Fruit fly (Drosophila melanogaster): ENCODE measurements around the gene CG17147.

Gene CG17147

DNA sequence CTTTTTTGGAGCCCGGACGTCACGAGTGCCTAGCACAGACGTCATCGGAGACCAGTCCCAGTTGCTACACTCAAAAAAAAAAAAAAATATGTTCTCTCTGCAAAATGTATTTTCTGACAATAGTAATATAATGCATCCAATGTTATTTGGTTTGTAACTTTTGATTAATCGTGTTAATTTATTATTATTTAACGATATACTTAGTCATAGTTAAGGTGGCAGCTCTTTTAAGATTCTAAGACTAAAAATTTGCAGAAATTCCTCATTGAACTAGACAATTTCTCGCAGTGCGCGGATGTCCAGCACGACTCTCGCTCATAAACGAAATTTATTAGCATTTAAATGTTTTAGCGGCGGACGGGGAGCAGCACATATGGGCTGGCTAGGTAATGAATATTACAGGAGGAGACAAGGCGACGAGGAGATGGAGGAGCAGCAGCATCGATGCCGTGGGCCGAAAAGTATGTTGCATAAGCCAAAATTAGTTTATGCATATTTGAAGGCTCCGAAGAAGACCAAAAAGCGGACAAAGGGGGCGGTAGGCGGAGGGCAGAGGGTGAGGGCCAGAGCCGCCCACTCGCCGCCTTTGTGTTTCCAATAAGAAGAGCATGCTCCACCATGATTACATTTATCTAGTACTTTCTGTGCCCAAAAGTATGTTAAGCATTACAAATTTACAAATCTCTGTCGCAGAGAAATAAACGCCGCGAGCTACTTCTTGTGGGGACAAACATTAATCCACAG, 40.2 kb upstream of the CG17147 start (continued):
- TF ChIP-seq sob (GFP tag; IDR thresholded peaks at IDR 0.05) (peak; percentile 43; the same call in 1 of the 2 replicates), Ada2b (GFP tag; IDR thresholded peaks at IDR 0.05) (peak; percentile 47), wdn (GFP tag; IDR thresholded peaks at IDR 0.05) (0 out of 2 replicates have a peak, but pooled peaks have one; percentile 8), Atf6 (GFP tag; IDR thresholded peaks at IDR 0.05) (peak; percentile 55), CG11085 (GFP tag; IDR thresholded peaks at IDR 0.05) (no peak), tgo (GFP tag; IDR thresholded peaks at IDR 0.05) (peak; percentile 55; the same call in 2 of the 3 replicates), lbe (GFP tag; optimal IDR thresholded peaks at IDR 0.05) (no peak), CG4854 (GFP tag; optimal IDR thresholded peaks at IDR 0.05) (no peak), gsb-n (tag; optimal IDR thresholded peaks at IDR 0.05) (no peak)

DNA sequence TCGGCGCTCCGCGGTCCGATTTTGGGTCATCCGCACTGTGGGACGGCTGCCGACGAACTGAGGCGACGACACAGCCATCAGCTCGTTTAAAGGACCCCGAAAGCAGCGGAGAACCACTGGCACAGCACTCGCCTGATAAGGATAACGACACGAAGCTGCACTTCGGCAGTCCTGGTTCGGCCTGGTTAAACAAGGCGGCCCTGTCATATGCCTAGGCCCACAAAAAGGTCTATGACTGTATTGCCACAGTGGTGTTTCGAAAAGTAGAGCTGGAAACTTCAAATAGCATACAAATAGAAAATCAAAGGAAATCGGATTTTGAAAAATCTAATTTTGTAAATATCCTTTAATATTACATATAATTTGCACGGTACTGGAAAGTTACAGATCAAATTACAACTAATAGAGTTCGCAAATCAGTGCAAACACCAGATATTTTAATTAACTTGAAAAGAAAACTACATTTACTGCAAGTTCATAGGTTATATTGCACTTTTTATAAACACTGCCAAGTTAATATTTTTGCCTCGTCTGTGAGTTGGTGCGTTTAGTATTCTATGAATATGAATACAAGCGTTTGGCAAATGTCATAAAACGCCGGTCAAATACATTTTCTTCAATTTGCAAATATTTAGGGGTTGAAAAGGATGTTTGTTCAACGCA, 38.4 kb upstream of the CG17147 start:
- TF ChIP-seq lbe (GFP tag; optimal IDR thresholded peaks at IDR 0.05), result no peak
- TF ChIP-seq en (GFP tag; optimal IDR thresholded peaks at IDR 0.05), result no peak
- peak; percentile 44; the same call in 1 of the 2 replicates for TF ChIP-seq sisA (GFP tag; IDR thresholded peaks at IDR 0.05)
- no peak for TF ChIP-seq CG10565 (GFP tag; optimal IDR thresholded peaks at IDR 0.05)
- TF ChIP-seq CG14014 (GFP tag; IDR thresholded peaks at IDR 0.05), result peak; percentile 58
- no peak for TF ChIP-seq CG5953 (GFP tag; IDR thresholded peaks at IDR 0.05)
- no peak for TF ChIP-seq zen (tag; optimal IDR thresholded peaks at IDR 0.05)
- no peak for TF ChIP-seq gce (GFP tag; IDR thresholded peaks at IDR 0.05)
- peak; percentile 71 for TF ChIP-seq Hand (GFP tag; optimal IDR thresholded peaks at IDR 0.05)
- no peak for TF ChIP-seq CG6272 (GFP tag; IDR thresholded peaks at IDR 0.05)
- no peak for TF ChIP-seq Neu2 (GFP tag; optimal IDR thresholded peaks at IDR 0.05; ENCODE audit: borderline replicate concordance)
- no peak for TF ChIP-seq btn (GFP tag; optimal IDR thresholded peaks at IDR 0.05)
- TF ChIP-seq trh (GFP tag; optimal IDR thresholded peaks at IDR 0.05), result no peak
- no peak for TF ChIP-seq CG15479 (GFP tag; optimal IDR thresholded peaks at IDR 0.05)
- no peak for TF ChIP-seq NK7.1 (GFP tag; optimal IDR thresholded peaks at IDR 0.05)
- no peak for TF ChIP-seq yki (optimal IDR thresholded peaks at IDR 0.05)
- peak in 1 of 2 experiments; percentile 81 for TF ChIP-seq eve (GFP tag; optimal IDR thresholded peaks at IDR 0.05)
- TF ChIP-seq Bgb (GFP tag; IDR thresholded peaks at IDR 0.05; ENCODE audit: partially characterized antibody), result no peak; the same call in 1 of the 2 replicates
- no peak for TF ChIP-seq Abd-B (GFP tag; optimal IDR thresholded peaks at IDR 0.05)
- TF ChIP-seq Awh (GFP tag; IDR thresholded peaks at IDR 0.05), result no peak
- TF ChIP-seq CG5180 (GFP tag; optimal IDR thresholded peaks at IDR 0.05), result no peak
- TF ChIP-seq vnd (GFP tag; IDR thresholded peaks at IDR 0.05; ENCODE audit: partially characterized antibody), result no peak
- TF ChIP-seq esg (GFP tag; conservative IDR thresholded peaks at IDR 0.05), result peak; percentile 29; the same call in 1 of the 2 replicates
- TF ChIP-seq CG14667 (GFP tag; IDR thresholded peaks at IDR 0.05), result no peak
- TF ChIP-seq Bteb2 (GFP tag; optimal IDR thresholded peaks at IDR 0.05), result peak; percentile 62
- no peak for TF ChIP-seq CG7271 (tag; optimal IDR thresholded peaks at IDR 0.05)
- TF ChIP-seq jigr1 (GFP tag; IDR thresholded peaks at IDR 0.05), result no peak
- no peak for TF ChIP-seq dimm (GFP tag; IDR thresholded peaks at IDR 0.05)
- TF ChIP-seq repo (GFP tag; optimal IDR thresholded peaks at IDR 0.05), result no peak
- peak; percentile 5 for TF ChIP-seq Antp (GFP tag; optimal IDR thresholded peaks at IDR 0.05)
- no peak for TF ChIP-seq CG10321 (GFP tag; IDR thresholded peaks at IDR 0.05)
- peak; percentile 49 for TF ChIP-seq Ssrp (tag; optimal IDR thresholded peaks at IDR 0.05)
- peak; percentile 71 for TF ChIP-seq caup (GFP tag; optimal IDR thresholded peaks at IDR 0.05; ENCODE audit: severe bottlenecking)
- no peak for TF ChIP-seq CG17186 (GFP tag; optimal IDR thresholded peaks at IDR 0.05)
- no peak for TF ChIP-seq CG2129 (GFP tag; IDR thresholded peaks at IDR 0.05; ENCODE audit: partially characterized antibody)
- peak; percentile 59 for TF ChIP-seq CG9437 (GFP tag; optimal IDR thresholded peaks at IDR 0.05)
- TF ChIP-seq CG16863 (GFP tag; optimal IDR thresholded peaks at IDR 0.05), result peak; percentile 42
- no peak for TF ChIP-seq Lpt (GFP tag; optimal IDR thresholded peaks at IDR 0.05)
- TF ChIP-seq CG18476 (GFP tag; optimal IDR thresholded peaks at IDR 0.05), result no peak
- TF ChIP-seq MTF-1 (GFP tag; optimal IDR thresholded peaks at IDR 0.05; ENCODE audit: borderline replicate concordance), result no peak

Measured in whole organism, embryonic.